Fruit fly (Drosophila melanogaster): ENCODE results near the gene obst-H.

The obst-H gene

DNA sequence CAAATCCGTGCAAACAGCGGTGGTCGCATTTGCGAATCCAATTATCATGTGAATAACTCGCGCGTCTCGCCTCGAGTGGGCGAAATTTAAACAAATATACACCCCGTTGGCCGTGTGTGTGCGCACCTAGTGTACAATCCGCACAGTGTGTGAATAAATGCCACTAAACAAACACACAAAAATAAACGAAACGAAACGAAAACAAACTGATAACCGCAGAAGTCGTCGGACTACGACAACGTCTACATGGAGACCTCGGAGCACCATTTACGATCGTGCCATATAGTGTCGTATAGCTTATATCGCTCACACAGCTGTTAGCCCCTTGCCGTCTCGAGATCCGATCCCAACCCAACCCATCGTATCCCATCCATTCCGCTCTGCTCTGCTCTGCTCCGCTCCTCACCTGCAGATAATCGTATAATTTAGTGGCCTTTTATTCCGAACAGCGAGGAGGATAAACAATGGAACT, 37.5 kb upstream of the obst-H start (continued):
- TF ChIP-seq CG1233 (GFP tag; optimal IDR thresholded peaks at IDR 0.05) (peak; percentile 80), CG1792 (GFP tag; optimal IDR thresholded peaks at IDR 0.05) (peak; percentile 28), CG17802 (tag; optimal IDR thresholded peaks at IDR 0.05) (peak; percentile 39), CG15514 (GFP tag; optimal IDR thresholded peaks at IDR 0.05) (peak; percentile 56), esg (GFP tag; conservative IDR thresholded peaks at IDR 0.05) (no peak), Doc2 (GFP tag; IDR thresholded peaks at IDR 0.05) (no peak), crp (GFP tag; optimal IDR thresholded peaks at IDR 0.05) (peak in 1 of 2 experiments; percentile 58), grau (tag; optimal IDR thresholded peaks at IDR 0.05) (peak; percentile 48), kah (GFP tag; optimal IDR thresholded peaks at IDR 0.05) (peak; percentile 70), twi (tag; optimal IDR thresholded peaks at IDR 0.05) (peak; percentile 3), p53 (GFP tag; optimal IDR thresholded peaks at IDR 0.05) (peak; percentile 11), CTCF (GFP tag; optimal IDR thresholded peaks at IDR 0.05) (no peak), inv (GFP tag; IDR thresholded peaks at IDR 0.05; ENCODE audit: partially characterized antibody) (no peak), ftz-f1 (GFP tag; optimal IDR thresholded peaks at IDR 0.05) (peak; percentile 62), CG8089 (GFP tag; optimal IDR thresholded peaks at IDR 0.05) (peak; percentile 38), CG12155 (GFP tag; optimal IDR thresholded peaks at IDR 0.05) (no peak), CG10959 (GFP tag; IDR thresholded peaks at IDR 0.05) (no peak), CG14965 (GFP tag; optimal IDR thresholded peaks at IDR 0.05; ENCODE audit: borderline replicate concordance) (no peak), CG3065 (GFP tag; optimal IDR thresholded peaks at IDR 0.05) (peak; percentile 38), MTF-1 (GFP tag; optimal IDR thresholded peaks at IDR 0.05; ENCODE audit: borderline replicate concordance) (peak; percentile 67), CHES-1-like (GFP tag; optimal IDR thresholded peaks at IDR 0.05) (peak; percentile 87), ac (GFP tag; optimal IDR thresholded peaks at IDR 0.05) (peak; percentile 55), ci (GFP tag; IDR thresholded peaks at IDR 0.05) (peak; percentile 89), CG11504 (tag; optimal IDR thresholded peaks at IDR 0.05) (no peak), Deaf1 (tag; optimal IDR thresholded peaks at IDR 0.05) (peak; percentile 91), pum (GFP tag; optimal IDR thresholded peaks at IDR 0.05) (no peak), CG14667 (GFP tag; IDR thresholded peaks at IDR 0.05) (no peak), CG10147 (GFP tag; optimal IDR thresholded peaks at IDR 0.05) (no peak), ERR (GFP tag; optimal IDR thresholded peaks at IDR 0.05) (peak; percentile 7), CG9727 (GFP tag; optimal IDR thresholded peaks at IDR 0.05) (peak; percentile 68), CG10979 (tag; optimal IDR thresholded peaks at IDR 0.05) (peak; percentile 44), CG18476 (GFP tag; optimal IDR thresholded peaks at IDR 0.05) (peak; percentile 51), dan (GFP tag; IDR thresholded peaks at IDR 0.05) (no peak), CG10366 (GFP tag; IDR thresholded peaks at IDR 0.05) (0 out of 2 replicates have a peak, but pooled peaks have one; percentile 37), CG17328 (GFP tag; IDR thresholded peaks at IDR 0.05) (no peak; the same call in 1 of the 2 replicates), mirr (GFP tag; optimal IDR thresholded peaks at IDR 0.05) (peak; percentile 94), oc (tag; optimal IDR thresholded peaks at IDR 0.05) (no peak), CG13296 (GFP tag; optimal IDR thresholded peaks at IDR 0.05) (peak; percentile 92), Pdp1 (GFP tag; optimal IDR thresholded peaks at IDR 0.05) (peak in 1 of 2 experiments; percentile 8), pb (GFP tag; optimal IDR thresholded peaks at IDR 0.05) (peak; percentile 13), CG6813 (GFP tag; optimal IDR thresholded peaks at IDR 0.05) (peak; percentile 87), CG32772 (GFP tag; IDR thresholded peaks at IDR 0.05) (no peak), peb (GFP tag; IDR thresholded peaks at IDR 0.05) (no peak; the same call in 1 of the 2 replicates), pfk (GFP tag; optimal IDR thresholded peaks at IDR 0.05) (peak; percentile 89), exex (tag; optimal IDR thresholded peaks at IDR 0.05) (peak; percentile 69), Ets97D (GFP tag; optimal IDR thresholded peaks at IDR 0.05) (no peak), CG2875 (GFP tag; optimal IDR thresholded peaks at IDR 0.05) (peak; percentile 78), B-H2 (GFP tag; optimal IDR thresholded peaks at IDR 0.05) (peak; percentile 75), NC2α (GFP tag; optimal IDR thresholded peaks at IDR 0.05) (no peak), Lhr (GFP tag; optimal IDR thresholded peaks at IDR 0.05) (peak; percentile 8), CG10462 (GFP tag; optimal IDR thresholded peaks at IDR 0.05) (no peak)

Data from whole organism, embryonic.